Worm (Caenorhabditis elegans): ENCODE data around the gene F25B5.5.
A peak's percentile ranks its signal among the peaks of the same experiment; 100 is the strongest.

The F25B5.5 gene

DNA sequence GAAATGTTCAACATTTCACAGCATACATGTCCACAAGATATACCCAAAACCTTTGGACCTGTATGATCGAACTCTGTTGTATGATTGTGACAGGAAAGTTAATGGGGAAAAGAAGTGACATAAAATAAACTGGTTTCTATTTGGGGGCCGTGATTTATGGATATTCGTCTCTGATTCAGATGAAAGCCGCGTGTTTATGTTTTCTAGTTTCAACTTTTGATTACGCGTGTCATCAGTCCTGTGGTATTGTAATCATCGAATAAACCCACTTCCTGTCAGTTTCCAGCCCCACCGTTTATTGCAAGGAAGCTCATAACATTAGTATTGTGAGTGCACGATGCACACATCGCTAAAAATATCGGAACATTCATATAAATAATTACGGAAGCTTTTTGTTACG, 23.7 kb downstream of the F25B5.5 start:
- TF ChIP-seq crh-2 (tag; optimal IDR thresholded peaks at IDR 0.05), result peak; percentile 25
- TF ChIP-seq lin-13 (GFP tag; optimal IDR thresholded peaks at IDR 0.05), result no peak
- TF ChIP-seq ama-1 (optimal IDR thresholded peaks at IDR 0.05), result no peak
- peak; percentile 25 for TF ChIP-seq gmeb-1 (tag; optimal IDR thresholded peaks at IDR 0.05)
- TF ChIP-seq nhr-129 (tag; optimal IDR thresholded peaks at IDR 0.05), result peak; percentile 3
- no peak for TF ChIP-seq elt-3 (tag; optimal IDR thresholded peaks at IDR 0.05)
- peak; percentile 83 for TF ChIP-seq nhr-25 (tag; optimal IDR thresholded peaks at IDR 0.05)
- no peak for TF ChIP-seq ztf-1 (GFP tag; conservative IDR thresholded peaks at IDR 0.05)
- TF ChIP-seq unc-39 (tag; optimal IDR thresholded peaks at IDR 0.05), result no peak
- TF ChIP-seq blmp-1 (tag; optimal IDR thresholded peaks at IDR 0.05; ENCODE audit: insufficient read depth), result peak; percentile 33
- no peak for TF ChIP-seq R02D3.7 (tag; optimal IDR thresholded peaks at IDR 0.05)
- TF ChIP-seq nhr-21 (tag; optimal IDR thresholded peaks at IDR 0.05), result peak; percentile 49
- no peak for TF ChIP-seq nhr-237 (tag; optimal IDR thresholded peaks at IDR 0.05)
- TF ChIP-seq egl-27 (tag; optimal IDR thresholded peaks at IDR 0.05), result peak; percentile 6
- TF ChIP-seq sma-3 (GFP tag; optimal IDR thresholded peaks at IDR 0.05), result peak; percentile 59
- no peak for TF ChIP-seq F13H6.1 (tag; optimal IDR thresholded peaks at IDR 0.05)
- TF ChIP-seq sma-9 (GFP tag; optimal IDR thresholded peaks at IDR 0.05), result peak; percentile 73
- no peak for TF ChIP-seq sma-9 (tag; optimal IDR thresholded peaks at IDR 0.05)

DNA sequence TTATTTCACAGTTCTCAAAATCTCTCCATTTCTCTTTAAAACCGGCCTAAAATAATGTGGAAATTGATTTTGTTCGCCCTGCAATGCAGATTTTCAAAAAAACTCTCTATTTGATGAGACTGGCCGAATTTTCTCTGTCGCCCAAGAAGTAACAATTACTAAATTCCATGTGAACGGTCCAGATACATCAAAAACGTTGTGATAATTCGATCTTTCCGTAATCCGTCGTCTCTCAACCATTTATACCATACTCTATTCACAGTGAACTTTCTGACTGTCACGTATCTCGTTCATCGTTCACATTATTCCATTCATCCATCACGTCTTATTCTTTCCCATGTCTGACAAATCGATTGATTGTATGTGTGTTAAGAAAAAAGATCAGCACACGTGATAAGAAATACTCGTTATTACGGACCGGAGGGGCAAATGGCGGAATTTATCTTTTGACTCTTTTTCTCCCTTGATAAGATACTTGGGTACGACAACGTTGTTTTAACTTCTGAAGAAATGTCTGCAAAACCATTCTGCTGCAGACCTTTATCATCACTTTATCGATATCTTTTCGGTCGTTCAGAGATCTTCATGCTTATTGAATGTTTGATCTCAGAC, 24.8 kb downstream of the F25B5.5 start:
- TF ChIP-seq egl-27 (tag; optimal IDR thresholded peaks at IDR 0.05) (no peak), crh-2 (tag; optimal IDR thresholded peaks at IDR 0.05) (peak; percentile 38), gmeb-1 (tag; optimal IDR thresholded peaks at IDR 0.05) (peak; percentile 41), skn-1 (tag; optimal IDR thresholded peaks at IDR 0.05) (no peak), nhr-237 (tag; optimal IDR thresholded peaks at IDR 0.05) (no peak), nhr-10 (tag; optimal IDR thresholded peaks at IDR 0.05) (no peak), F13H6.1 (tag; optimal IDR thresholded peaks at IDR 0.05) (no peak), elt-3 (tag; optimal IDR thresholded peaks at IDR 0.05) (no peak), nhr-6 (tag; optimal IDR thresholded peaks at IDR 0.05) (no peak), nhr-23 (tag; optimal IDR thresholded peaks at IDR 0.05) (no peak), ama-1 (optimal IDR thresholded peaks at IDR 0.05) (no peak), ztf-1 (GFP tag; conservative IDR thresholded peaks at IDR 0.05) (no peak), nhr-21 (tag; optimal IDR thresholded peaks at IDR 0.05) (peak; percentile 92), mdl-1 (tag; optimal IDR thresholded peaks at IDR 0.05) (peak in 1 of 2 experiments; percentile 45), Y55F3AM.14 (GFP tag; optimal IDR thresholded peaks at IDR 0.05) (no peak), nhr-129 (tag; optimal IDR thresholded peaks at IDR 0.05) (peak; percentile 21), blmp-1 (tag; optimal IDR thresholded peaks at IDR 0.05; ENCODE audit: insufficient read depth) (peak; percentile 66), mbf-1 (tag; optimal IDR thresholded peaks at IDR 0.05) (no peak), lsy-2 (tag; optimal IDR thresholded peaks at IDR 0.05) (peak in 1 of 2 experiments; percentile 33), nhr-25 (tag; optimal IDR thresholded peaks at IDR 0.05) (peak; percentile 71), sma-3 (GFP tag; optimal IDR thresholded peaks at IDR 0.05) (peak; percentile 72), ZK546.5 (tag; optimal IDR thresholded peaks at IDR 0.05) (no peak), sma-9 (GFP tag; optimal IDR thresholded peaks at IDR 0.05) (peak; percentile 84), sma-9 (tag; optimal IDR thresholded peaks at IDR 0.05) (no peak), fos-1 (tag; optimal IDR thresholded peaks at IDR 0.05) (peak; percentile 25), lin-11 (tag; optimal IDR thresholded peaks at IDR 0.05) (no peak), ztf-11 (tag; optimal IDR thresholded peaks at IDR 0.05) (no peak), unc-55 (GFP tag; optimal IDR thresholded peaks at IDR 0.05) (no peak)

DNA sequence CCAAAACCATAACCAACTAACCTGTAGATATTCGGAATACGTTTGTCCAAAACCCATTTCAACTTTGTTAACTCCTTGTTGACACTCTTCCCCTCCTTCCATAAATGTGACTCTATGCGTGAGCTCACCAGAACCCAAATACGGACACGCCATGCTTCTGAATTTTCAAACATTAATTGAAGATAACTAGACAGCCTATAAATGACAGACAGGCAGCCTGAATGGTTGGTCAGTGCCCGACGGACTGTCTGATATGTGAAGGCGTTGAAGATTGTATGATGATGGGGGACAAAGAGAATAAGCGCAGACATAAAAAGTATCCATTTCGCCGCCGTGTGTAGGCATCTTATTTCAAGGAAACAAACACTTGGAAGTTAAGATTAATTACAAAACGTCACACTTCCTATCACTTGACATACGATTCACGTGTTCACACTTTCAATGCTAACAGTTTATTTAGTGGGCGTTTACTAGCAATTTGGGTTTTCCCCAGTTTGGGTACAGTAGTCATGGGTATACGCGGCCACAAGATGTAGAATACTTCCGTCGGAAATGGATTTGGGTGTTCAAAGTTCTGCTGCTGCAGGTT, 26.0 kb downstream of the F25B5.5 start, which contains the start of the genes tdo-2 and C28H8.2:
Gene tdo-2 (minus strand): TSS at position 157 of the 589 bp plus-strand sequence.
Gene C28H8.2 (plus strand): TSS at position 524 of the 589 bp plus-strand sequence.
- peak; percentile 56 for TF ChIP-seq crh-2 (tag; optimal IDR thresholded peaks at IDR 0.05)
- TF ChIP-seq mab-5 (tag; optimal IDR thresholded peaks at IDR 0.05), result peak; percentile 20
- peak; percentile 94 for TF ChIP-seq nhr-25 (tag; optimal IDR thresholded peaks at IDR 0.05)
- TF ChIP-seq ZK546.5 (tag; optimal IDR thresholded peaks at IDR 0.05), result no peak
- peak in 1 of 2 experiments; percentile 55 for TF ChIP-seq lsy-2 (tag; optimal IDR thresholded peaks at IDR 0.05)
- peak; percentile 92 for TF ChIP-seq nhr-21 (tag; optimal IDR thresholded peaks at IDR 0.05)
- TF ChIP-seq egl-27 (tag; optimal IDR thresholded peaks at IDR 0.05), result peak; percentile 69
- TF ChIP-seq ceh-16 (tag; optimal IDR thresholded peaks at IDR 0.05), result no peak
- TF ChIP-seq nhr-129 (tag; optimal IDR thresholded peaks at IDR 0.05), result peak; percentile 50
- peak; percentile 14 for TF ChIP-seq F13H6.1 (tag; optimal IDR thresholded peaks at IDR 0.05)
- peak; percentile 80 for TF ChIP-seq blmp-1 (tag; optimal IDR thresholded peaks at IDR 0.05; ENCODE audit: insufficient read depth)
- peak; percentile 8 for TF ChIP-seq C34F6.9 (tag; optimal IDR thresholded peaks at IDR 0.05)
- peak; percentile 16 for TF ChIP-seq alr-1 (tag; optimal IDR thresholded peaks at IDR 0.05)
- TF ChIP-seq peb-1 (tag; optimal IDR thresholded peaks at IDR 0.05), result no peak
- no peak for TF ChIP-seq ztf-11 (tag; optimal IDR thresholded peaks at IDR 0.05)
- TF ChIP-seq unc-62 (GFP tag; optimal IDR thresholded peaks at IDR 0.05), result no peak
- TF ChIP-seq ztf-1 (GFP tag; conservative IDR thresholded peaks at IDR 0.05), result no peak
- peak; percentile 55 for TF ChIP-seq gmeb-1 (tag; optimal IDR thresholded peaks at IDR 0.05)
- TF ChIP-seq sma-9 (GFP tag; optimal IDR thresholded peaks at IDR 0.05), result peak; percentile 90
- no peak for TF ChIP-seq sma-9 (tag; optimal IDR thresholded peaks at IDR 0.05)
- peak; percentile 25 for TF ChIP-seq Y55F3AM.14 (GFP tag; optimal IDR thresholded peaks at IDR 0.05)
- TF ChIP-seq snpc-4 (tag; optimal IDR thresholded peaks at IDR 0.05), result no peak
- TF ChIP-seq mdl-1 (tag; optimal IDR thresholded peaks at IDR 0.05), result peak in 1 of 2 experiments; percentile 75
- peak; percentile 12 for TF ChIP-seq fos-1 (tag; optimal IDR thresholded peaks at IDR 0.05)
- peak; percentile 28 for TF ChIP-seq ztf-4 (tag; optimal IDR thresholded peaks at IDR 0.05)
- peak; percentile 37 for TF ChIP-seq nhr-6 (tag; optimal IDR thresholded peaks at IDR 0.05)
- TF ChIP-seq sma-3 (GFP tag; optimal IDR thresholded peaks at IDR 0.05), result peak; percentile 92
